Worm (Caenorhabditis elegans): ENCODE data around the gene B0348.2.

B0348.2 gene

ce11 chrV:83732-84131, 38.6 kb downstream of the B0348.2 start, which contains the start of gene daam-1:
TSS of gene daam-1 (minus strand) at chrV:83832.
- no peak for TF ChIP-seq nhr-12 (tag; optimal IDR thresholded peaks at IDR 0.05)
- TF ChIP-seq nhr-237 (tag; optimal IDR thresholded peaks at IDR 0.05) = no peak

Data from whole organism, L3 larva.